Worm (Caenorhabditis elegans) whole organism, mixed stage, embryonic: ENCODE data around the gene cdc-42.

Experiments used
- bed-3 ChIP-seq: fragments of 200-800 bp; sonication (Bioruptor generic); optimal IDR thresholded peaks from 3 replicates; lab custom pipeline; 2018; ENCODE audit warnings: mild to moderate bottlenecking, missing genetic modification characterization, moderate library complexity, missing compliant biosample characterization
- blmp-1 ChIP-seq: fragments of 150-350 bp; optimal IDR thresholded peaks from 2 replicates; lab custom pipeline; 2014; ENCODE audit warnings: missing biosample characterization, missing genetic modification characterization
- ceh-39 ChIP-seq: fragments of 150-350 bp; optimal IDR thresholded peaks from 2 replicates; lab custom pipeline; 2014; ENCODE audit warnings: missing biosample characterization, missing genetic modification characterization
- ceh-83 ChIP-seq: fragments of 200-800 bp; sonication (Bioruptor generic); optimal IDR thresholded peaks from 2 replicates; lab custom pipeline; 2018; ENCODE audit warnings: mild to moderate bottlenecking, missing genetic modification characterization, missing compliant biosample characterization
- ces-1 ChIP-seq: fragments of 150-350 bp; optimal IDR thresholded peaks from 2 replicates; lab custom pipeline; 2014; ENCODE audit warnings: missing biosample characterization, missing genetic modification reagents, missing genetic modification characterization
- cnd-1 ChIP-seq: fragments of 200-800 bp; sonication (Bioruptor generic); optimal IDR thresholded peaks from 2 replicates; lab custom pipeline; 2018; ENCODE audit warnings: mild to moderate bottlenecking, missing genetic modification characterization, missing compliant biosample characterization
- elt-1 ChIP-seq: sonication (generic microtip); optimal IDR thresholded peaks from 2 replicates; lab custom pipeline; 2017; ENCODE audit warnings: missing genetic modification characterization, mild to moderate bottlenecking, missing compliant biosample characterization, antibody characterized with exemption, moderate library complexity, borderline replicate concordance; ENCODE audit not compliant: insufficient read depth
- flh-1 ChIP-seq: fragments of 200-800 bp; sonication (Bioruptor generic); optimal IDR thresholded peaks from 2 replicates; lab custom pipeline; 2018; ENCODE audit warnings: mild to moderate bottlenecking, missing genetic modification characterization, moderate library complexity, missing compliant biosample characterization
- ham-2 ChIP-seq: fragments of 200-800 bp; sonication (Bioruptor generic); optimal IDR thresholded peaks from 2 replicates; lab custom pipeline; 2018; ENCODE audit warnings: mild to moderate bottlenecking, missing genetic modification characterization, missing compliant biosample characterization
- hlh-1 ChIP-seq: fragments of 150-350 bp; optimal IDR thresholded peaks from 2 replicates; lab custom pipeline; 2014; ENCODE audit warnings: missing biosample characterization, missing genetic modification reagents, missing genetic modification characterization
- lin-13 ChIP-seq: fragments of 150-350 bp; optimal IDR thresholded peaks from 2 replicates; lab custom pipeline; 2014; ENCODE audit warnings: missing biosample characterization, missing genetic modification characterization
- lin-32 ChIP-seq: fragments of 200-800 bp; sonication (Bioruptor generic); optimal IDR thresholded peaks from 2 replicates; lab custom pipeline; 2018; ENCODE audit warnings: mild to moderate bottlenecking, missing genetic modification characterization, missing compliant biosample characterization
- lsy-2 ChIP-seq: fragments of 150-350 bp; optimal IDR thresholded peaks from 2 replicates; lab custom pipeline; 2014; ENCODE audit warnings: missing biosample characterization, missing genetic modification characterization
- mep-1 ChIP-seq: fragments of 150-350 bp; optimal IDR thresholded peaks from 2 replicates; lab custom pipeline; 2017; ENCODE audit warnings: missing biosample characterization, missing genetic modification reagents, missing genetic modification characterization, inconsistent platforms
- mls-2 ChIP-seq: sonication (generic microtip); optimal IDR thresholded peaks from 2 replicates; lab custom pipeline; 2016; ENCODE audit warnings: mild to moderate bottlenecking, missing genetic modification characterization, moderate library complexity, missing compliant biosample characterization
- nhr-2 ChIP-seq: fragments of 150-350 bp; optimal IDR thresholded peaks from 2 replicates; lab custom pipeline; 2014; ENCODE audit warnings: missing biosample characterization, missing genetic modification characterization
- nhr-28 ChIP-seq: fragments of 150-350 bp; optimal IDR thresholded peaks from 2 replicates; lab custom pipeline; 2014; ENCODE audit warnings: missing biosample characterization, missing genetic modification characterization
- pha-4 ChIP-seq: fragments of 150-350 bp; optimal IDR thresholded peaks from 2 replicates; lab custom pipeline; 2018; ENCODE audit warnings: missing biosample characterization, missing genetic modification reagents, missing genetic modification characterization
- sptf-1 ChIP-seq: sonication (generic microtip); optimal IDR thresholded peaks from 2 replicates; lab custom pipeline; 2017; ENCODE audit warnings: mild to moderate bottlenecking, missing genetic modification characterization, moderate library complexity, missing compliant biosample characterization
- tbx-8 ChIP-seq: fragments of 200-800 bp; sonication (Bioruptor generic); optimal IDR thresholded peaks from 2 replicates; lab custom pipeline; 2018; ENCODE audit warnings: mild to moderate bottlenecking, missing genetic modification characterization, moderate library complexity, missing compliant biosample characterization
- unc-120 ChIP-seq: sonication (generic microtip); optimal IDR thresholded peaks from 2 replicates; lab custom pipeline; 2017; ENCODE audit warnings: missing genetic modification characterization, missing compliant biosample characterization; ENCODE audit not compliant: poor library complexity, severe bottlenecking
- unc-62 ChIP-seq: fragments of 150-350 bp; optimal IDR thresholded peaks from 2 replicates; lab custom pipeline; 2014; ENCODE audit warnings: missing biosample characterization, missing genetic modification reagents, missing genetic modification characterization
- zip-8 ChIP-seq: fragments of 150-350 bp; optimal IDR thresholded peaks from 2 replicates; lab custom pipeline; 2014; ENCODE audit warnings: missing biosample characterization, missing genetic modification characterization
- ztf-11 ChIP-seq: fragments of 150-350 bp; optimal IDR thresholded peaks from 2 replicates; lab custom pipeline; 2014; ENCODE audit warnings: missing biosample characterization, missing genetic modification characterization

cdc-42 gene

DNA sequence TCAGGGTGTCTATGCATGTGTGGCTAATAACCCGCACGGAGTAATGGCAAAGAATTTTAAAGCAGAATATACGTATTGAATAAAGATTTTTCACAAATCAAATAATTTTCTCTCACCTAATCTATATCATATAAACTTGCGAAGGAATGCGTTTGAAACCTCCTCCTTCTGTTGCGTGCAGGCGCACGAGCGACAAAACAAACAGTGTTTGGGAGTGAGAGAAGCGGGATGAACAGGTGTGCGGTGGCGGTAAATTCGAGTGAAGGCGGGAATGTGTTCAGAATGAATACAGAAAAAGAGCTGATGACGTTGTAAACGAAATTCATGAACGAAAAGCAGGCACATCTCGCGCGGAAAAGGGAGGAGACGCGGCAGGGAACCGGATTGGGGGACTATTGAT lies 1.9 kb upstream of the cdc-42 start:
- no peak for TF ChIP-seq mls-2 (tag; lab: Kevin White, UChicago)
- TF ChIP-seq lin-32 (GFP tag; lab: Kevin White, UChicago) = peak; percentile 10
- TF ChIP-seq ces-1 = no peak
- peak; percentile 64 for TF ChIP-seq hlh-1 (tag; lab: Kevin White, UChicago)
- TF ChIP-seq, all 35 proteins: peak for 2

ce11 chrII:7615318-7615891 lies 847 bp upstream of the cdc-42 start:
- TF ChIP-seq lin-13 (tag; lab: Kevin White, UChicago) (no peak), unc-120 (tag; lab: Kevin White, UChicago) (peak; percentile 25), ces-1 (peak; percentile 69), flh-1 (no peak), ztf-11 (tag; lab: Kevin White, UChicago) (no peak), mep-1 (peak; percentile 42), lsy-2 (peak; percentile 4), ceh-39 (peak; percentile 14)

DNA sequence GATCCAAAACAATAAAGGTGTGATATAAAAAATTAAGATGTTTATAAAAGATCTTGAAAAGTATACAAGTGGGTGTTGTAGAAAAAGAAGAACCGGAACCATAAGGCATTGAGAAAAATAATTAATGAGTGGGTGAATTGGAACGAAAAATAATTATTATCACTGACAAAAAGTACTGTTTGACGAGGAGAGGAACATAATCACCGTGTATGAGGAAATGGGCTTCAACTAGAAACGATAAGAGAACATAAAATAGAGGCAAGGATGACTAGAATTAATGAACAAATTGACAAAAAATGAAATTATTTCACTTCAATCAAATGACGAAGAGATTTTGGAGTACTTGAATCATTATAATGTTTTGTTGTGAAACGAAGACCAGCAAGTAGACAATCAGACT lies 2.0 kb downstream of the cdc-42 start:
- TF ChIP-seq ceh-83 (GFP tag; lab: Kevin White, UChicago) = no peak
- TF ChIP-seq hlh-1 (tag; lab: Kevin White, UChicago) = no peak
- TF ChIP-seq bed-3 (GFP tag; lab: Kevin White, UChicago) = no peak
- TF ChIP-seq lin-32 (GFP tag; lab: Kevin White, UChicago) = no peak
- TF ChIP-seq tbx-8 (GFP tag; lab: Kevin White, UChicago) = no peak
- TF ChIP-seq unc-62 = no peak
- TF ChIP-seq nhr-2 (tag; lab: Kevin White, UChicago) = no peak
- TF ChIP-seq sptf-1 (tag; lab: Kevin White, UChicago) = no peak
- TF ChIP-seq ham-2 (GFP tag; lab: Kevin White, UChicago) = no peak
- TF ChIP-seq flh-1 = no peak
- no peak for TF ChIP-seq zip-8 (tag; lab: Kevin White, UChicago)
- no peak for TF ChIP-seq unc-120 (tag; lab: Kevin White, UChicago)
- TF ChIP-seq mls-2 (tag; lab: Kevin White, UChicago) = no peak
- TF ChIP-seq ces-1 = no peak

- no peak for TF ChIP-seq ham-2 (GFP tag; lab: Kevin White, UChicago)
- TF ChIP-seq flh-1 = no peak
- no peak for TF ChIP-seq mep-1
- no peak for TF ChIP-seq unc-120 (tag; lab: Kevin White, UChicago)
- TF ChIP-seq sptf-1 (tag; lab: Kevin White, UChicago) = no peak
- no peak for TF ChIP-seq elt-1 (tag; lab: Kevin White, UChicago)
- TF ChIP-seq lin-13 (tag; lab: Kevin White, UChicago) = no peak
- TF ChIP-seq cnd-1 (tag; lab: Kevin White, UChicago) = no peak
- no peak for TF ChIP-seq nhr-28
Measured at ce11 chrII:7620413-7620812, 4.2 kb downstream of the cdc-42 start, which contains the start of gene R07G3.8. TSS of gene R07G3.8 (minus strand) at chrII:7620513.

- TF ChIP-seq lin-13 (tag; lab: Kevin White, UChicago) = no peak
- TF ChIP-seq blmp-1 (tag; lab: Kevin White, UChicago) = peak; percentile 81
Measured at ce11 chrII:7621513-7621912, 5.3 kb downstream of the cdc-42 start.

ce11 chrII:7623466-7623865 lies 7.2 kb downstream of the cdc-42 start:
- TF ChIP-seq mls-2 (tag; lab: Kevin White, UChicago) = no peak
- TF ChIP-seq pha-4 (tag; lab: Kevin White, UChicago) = peak; percentile 72
- TF ChIP-seq unc-62 = peak; percentile 24
- TF ChIP-seq, all 35 proteins: peak for 2

ce11 chrII:7624272-7624671 lies 8.0 kb downstream of the cdc-42 start:
- no peak for TF ChIP-seq tbx-8 (GFP tag; lab: Kevin White, UChicago)
- TF ChIP-seq lin-32 (GFP tag; lab: Kevin White, UChicago) = peak; percentile 39
- peak; percentile 9 for TF ChIP-seq hlh-1 (tag; lab: Kevin White, UChicago)
- peak; percentile 2 for TF ChIP-seq mls-2 (tag; lab: Kevin White, UChicago)
- peak; percentile 33 for TF ChIP-seq ham-2 (GFP tag; lab: Kevin White, UChicago)
